Fruit fly (Drosophila melanogaster): ENCODE data around the gene CheB38a.

DNA sequence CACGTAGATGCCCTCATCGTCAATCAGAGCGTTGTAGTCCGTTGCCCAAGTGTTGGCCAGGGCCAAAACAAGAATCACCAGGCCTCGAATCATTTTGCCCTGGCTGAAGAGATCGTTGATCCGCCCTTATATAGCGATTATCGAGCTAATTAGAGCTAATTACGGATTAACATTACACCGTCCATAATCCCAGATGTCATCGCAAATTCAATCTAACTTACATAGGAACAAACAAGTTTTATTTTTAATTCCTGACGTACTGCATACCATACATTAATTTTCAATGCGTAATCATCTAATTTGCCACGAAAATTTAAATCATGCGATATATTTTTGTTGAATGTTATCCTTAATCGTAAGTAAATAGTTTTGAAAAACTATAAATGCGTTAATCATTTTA lies 1.2 kb downstream of the CheB38a start, which contains the start of gene CheB38b:
- TF ChIP-seq NFAT (GFP tag; IDR thresholded peaks at IDR 0.05) (no peak), D19A (tag; optimal IDR thresholded peaks at IDR 0.05) (no peak), prd (optimal IDR thresholded peaks at IDR 0.05) (no peak), prd (GFP tag; IDR thresholded peaks at IDR 0.05) (no peak), CG4617 (GFP tag; optimal IDR thresholded peaks at IDR 0.05; ENCODE audit: borderline replicate concordance) (no peak), CG11093 (GFP tag; IDR thresholded peaks at IDR 0.05) (no peak), btn (GFP tag; optimal IDR thresholded peaks at IDR 0.05) (no peak), CG15479 (GFP tag; optimal IDR thresholded peaks at IDR 0.05) (no peak), CG3838 (GFP tag; optimal IDR thresholded peaks at IDR 0.05) (no peak), Dfd (GFP tag; optimal IDR thresholded peaks at IDR 0.05) (no peak), CG32767 (GFP tag; IDR thresholded peaks at IDR 0.05) (no peak), vvl (GFP tag; IDR thresholded peaks at IDR 0.05) (no peak), nau (GFP tag; optimal IDR thresholded peaks at IDR 0.05) (no peak)

Data from whole organism, embryonic.